Worm (Caenorhabditis elegans) whole organism, young adult: ENCODE results near the gene D2085.7.

Experiments used
- B0336.3 ChIP-seq: fragments of 200-800 bp; sonication (Bioruptor generic); IDR thresholded peaks from 2 replicates; pipeline ENCODE4 v1.3.6; 2022; ENCODE audit warnings: missing genetic modification characterization, missing compliant biosample characterization
- C06A6.2 ChIP-seq: fragments of 200-800 bp; sonication (Bioruptor generic); conservative IDR thresholded peaks from 2 replicates; pipeline ENCODE4 v1.3.6; 2022; ENCODE audit warnings: missing genetic modification characterization, missing compliant biosample characterization
- F10E7.11 ChIP-seq: sonication (generic microtip); optimal IDR thresholded peaks from 2 replicates; lab custom pipeline; 2017; ENCODE audit warnings: mild to moderate bottlenecking, missing genetic modification characterization, moderate library complexity, missing compliant biosample characterization
- F23B12.7 ChIP-seq: sonication (generic microtip); optimal IDR thresholded peaks from 2 replicates; lab custom pipeline; 2017; ENCODE audit warnings: missing genetic modification characterization, mild to moderate bottlenecking, missing compliant biosample characterization, antibody characterized with exemption, moderate library complexity; ENCODE audit not compliant: insufficient read depth
- ceh-27 ChIP-seq: fragments of 200-800 bp; sonication (Bioruptor generic); optimal IDR thresholded peaks from 2 replicates; lab custom pipeline; 2018; ENCODE audit warnings: mild to moderate bottlenecking, missing genetic modification characterization, moderate library complexity, missing compliant biosample characterization
- egl-18 ChIP-seq: fragments of 200-800 bp; sonication (Bioruptor generic); IDR thresholded peaks from 2 replicates; pipeline ENCODE4 v1.3.6; 2022; ENCODE audit warnings: missing genetic modification reagents, missing genetic modification characterization, missing compliant biosample characterization
- him-1 ChIP-seq: sonication (generic microtip); optimal IDR thresholded peaks from 2 replicates; lab custom pipeline; 2016; ENCODE audit warnings: missing genotype, missing genetic modification reagents, missing genetic modification characterization, missing compliant biosample characterization
- madf-10 ChIP-seq: sonication (generic microtip); optimal IDR thresholded peaks from 2 replicates; lab custom pipeline; 2016; ENCODE audit warnings: mild to moderate bottlenecking, missing genetic modification characterization, missing compliant biosample characterization
- madf-3 ChIP-seq: fragments of 200-800 bp; sonication (Bioruptor generic); IDR thresholded peaks from 2 replicates; pipeline ENCODE4 v1.3.6; 2022; ENCODE audit warnings: missing genetic modification reagents, missing genetic modification characterization, missing compliant biosample characterization
- mes-4 ChIP-seq: sonication (generic microtip); optimal IDR thresholded peaks from 2 replicates; lab custom pipeline; 2016; ENCODE audit warnings: missing genotype, missing genetic modification characterization, missing compliant biosample characterization
- nfya-2 ChIP-seq: fragments of 200-800 bp; sonication (Bioruptor generic); IDR thresholded peaks from 2 replicates; pipeline ENCODE4 v1.3.6; 2022; ENCODE audit warnings: missing genetic modification reagents, missing genetic modification characterization, missing compliant biosample characterization

Gene D2085.7

DNA sequence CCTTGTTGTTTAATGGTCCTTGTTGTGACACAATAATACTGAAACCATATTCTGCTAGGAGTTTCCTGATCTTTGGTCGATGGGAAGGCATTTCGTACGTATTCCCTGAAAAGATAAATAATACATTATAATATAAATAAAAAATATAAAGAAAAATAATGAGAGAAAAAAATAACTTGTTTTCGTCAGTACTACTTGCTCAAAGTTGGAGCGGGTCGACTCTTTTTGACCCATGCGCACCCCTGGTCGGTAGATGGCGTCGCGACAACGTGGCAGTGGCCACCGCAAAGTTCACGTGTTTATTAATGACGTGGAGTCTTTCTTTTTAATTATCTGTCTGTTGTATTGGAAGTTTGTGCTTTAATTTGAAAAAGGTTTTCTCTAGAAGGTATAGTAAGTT lies 54.6 kb downstream of the D2085.7 start, which contains the start of gene C34C6.10:
C34C6.10 (minus strand) TSS at position 101 of the 400 bp plus-strand sequence.
- no peak for TF ChIP-seq him-1 (tag; lab: Kevin White, UChicago)
- no peak for TF ChIP-seq B0336.3 (GFP tag; lab: Robert Waterston, UW)
- TF ChIP-seq F10E7.11 = no peak
- no peak for TF ChIP-seq madf-10 (tag; lab: Kevin White, UChicago)
- no peak for TF ChIP-seq C06A6.2 (GFP tag; lab: Robert Waterston, UW)
- no peak for TF ChIP-seq egl-18 (GFP tag; lab: Robert Waterston, UW)
- TF ChIP-seq madf-3 (GFP tag; lab: Robert Waterston, UW) = no peak
- TF ChIP-seq F23B12.7 (tag; lab: Kevin White, UChicago) = no peak
- no peak for TF ChIP-seq ceh-27 (GFP tag; lab: Kevin White, UChicago)
- no peak for TF ChIP-seq nfya-2
- TF ChIP-seq mes-4 (tag; lab: Kevin White, UChicago) = no peak
